Worm (Caenorhabditis elegans) whole organism, L4 larva: Measurements from ENCODE around the gene C16C10.2.

Source experiments
- F26F4.8 ChIP-seq: fragments of 200-800 bp; sonication (Bioruptor generic); conservative IDR thresholded peaks from 2 replicates; pipeline ENCODE4 v1.3.6; 2022; ENCODE audit warnings: missing genetic modification characterization, missing compliant biosample characterization
- F37D6.2 ChIP-seq: sonication (generic microtip); optimal IDR thresholded peaks from 2 replicates; lab custom pipeline; 2016; ENCODE audit warnings: mild to moderate bottlenecking, missing genetic modification characterization, missing compliant biosample characterization
- F44E2.7 ChIP-seq: fragments of 200-800 bp; sonication (Bioruptor generic); IDR thresholded peaks from 2 replicates; pipeline ENCODE4 v2.1.2; 2022; ENCODE audit warnings: missing genetic modification characterization, missing compliant biosample characterization
- F49E8.2 ChIP-seq: sonication (generic microtip); optimal IDR thresholded peaks from 2 replicates; lab custom pipeline; 2016; ENCODE audit warnings: missing compliant biosample characterization, mild to moderate bottlenecking, missing genetic modification characterization, borderline replicate concordance
- T20F7.1 ChIP-seq: fragments of 200-800 bp; sonication (Bioruptor generic); optimal IDR thresholded peaks from 2 replicates; lab custom pipeline; 2018; ENCODE audit warnings: mild to moderate bottlenecking, missing genetic modification characterization, missing compliant biosample characterization
- T26A8.4 ChIP-seq: fragments of 200-800 bp; sonication (Bioruptor generic); IDR thresholded peaks from 2 replicates; pipeline ENCODE4 v1.3.6; 2022; ENCODE audit warnings: missing genetic modification characterization, missing compliant biosample characterization
- Y48G9A.11 ChIP-seq: fragments of 200-800 bp; sonication (Bioruptor generic); IDR thresholded peaks from 2 replicates; pipeline ENCODE4 v1.3.6; 2022; ENCODE audit warnings: missing genetic modification reagents, missing genetic modification characterization, missing compliant biosample characterization
- Y75B8A.6 ChIP-seq: fragments of 200-800 bp; sonication (Bioruptor generic); IDR thresholded peaks from 2 replicates; pipeline ENCODE4 v1.3.6; 2022; ENCODE audit warnings: missing genetic modification reagents, missing genetic modification characterization, missing compliant biosample characterization
- ZK337.2 ChIP-seq: fragments of 200-800 bp; sonication (Bioruptor generic); IDR thresholded peaks from 2 replicates; pipeline ENCODE4 v1.3.6; 2022; ENCODE audit warnings: missing genetic modification reagents, missing genetic modification characterization, missing compliant biosample characterization
- ama-1 ChIP-seq: fragments of 150-350 bp; optimal IDR thresholded peaks from 2 replicates; lab custom pipeline; 2014; ENCODE audit warnings: inconsistent platforms, mixed read lengths
- ceh-20 ChIP-seq: fragments of 200-800 bp; sonication (Bioruptor generic); IDR thresholded peaks from 2 replicates; pipeline ENCODE4 v1.3.6; 2022; ENCODE audit warnings: missing genetic modification reagents, missing genetic modification characterization, missing compliant biosample characterization
- ceh-28 ChIP-seq: fragments of 150-350 bp; optimal IDR thresholded peaks from 2 replicates; lab custom pipeline; 2014; ENCODE audit warnings: missing biosample characterization, missing genetic modification reagents, missing genetic modification characterization
- ceh-32 ChIP-seq: sonication (generic microtip); optimal IDR thresholded peaks from 2 replicates; lab custom pipeline; 2016; ENCODE audit warnings: mild to moderate bottlenecking, missing genetic modification characterization, missing compliant biosample characterization; ENCODE audit not compliant: poor library complexity
- ces-1 ChIP-seq: fragments of 150-350 bp; sonication (generic microtip); optimal IDR thresholded peaks from 4 replicates; lab custom pipeline; 2014; ENCODE audit warnings: missing biosample characterization, missing genetic modification reagents, missing genetic modification characterization
- ctbp-1 ChIP-seq: fragments of 200-800 bp; sonication (Bioruptor generic); IDR thresholded peaks from 2 replicates; pipeline ENCODE4 v1.3.6; 2022; ENCODE audit warnings: missing genetic modification reagents, missing genetic modification characterization, missing compliant biosample characterization
- daf-8 ChIP-seq: fragments of 200-800 bp; sonication (Bioruptor generic); IDR thresholded peaks from 2 replicates; pipeline ENCODE4 v1.3.6; 2022; ENCODE audit warnings: missing genetic modification characterization, missing compliant biosample characterization
- dmd-6 ChIP-seq: fragments of 200-800 bp; sonication (Bioruptor generic); IDR thresholded peaks from 2 replicates; pipeline ENCODE4 v1.3.6; 2022; ENCODE audit warnings: missing genetic modification reagents, missing genetic modification characterization, missing compliant biosample characterization
- dpl-1 ChIP-seq: fragments of 150-350 bp; optimal IDR thresholded peaks from 2 replicates; lab custom pipeline; 2014; ENCODE audit warnings: missing biosample characterization, missing genetic modification reagents, missing genetic modification characterization
- duxl-1 ChIP-seq: sonication (generic microtip); optimal IDR thresholded peaks from 2 replicates; lab custom pipeline; 2016; ENCODE audit warnings: mild to moderate bottlenecking, missing genetic modification characterization, moderate library complexity, missing compliant biosample characterization; ENCODE audit not compliant: poor library complexity
- egl-27 ChIP-seq: sonication (generic microtip); optimal IDR thresholded peaks from 3 replicates; lab custom pipeline; 2017; ENCODE audit warnings: missing biosample characterization, missing genetic modification reagents, missing genetic modification characterization
- fkh-10 ChIP-seq: fragments of 150-350 bp; optimal IDR thresholded peaks from 2 replicates; lab custom pipeline; 2014; ENCODE audit warnings: missing biosample characterization, missing genetic modification reagents, missing genetic modification characterization
- gei-8 ChIP-seq: fragments of 200-800 bp; sonication (Bioruptor generic); optimal IDR thresholded peaks from 2 replicates; lab custom pipeline; 2018; ENCODE audit warnings: mild to moderate bottlenecking, missing genetic modification characterization, missing compliant biosample characterization
- hmg-1.1 ChIP-seq: fragments of 200-800 bp; sonication (Bioruptor generic); IDR thresholded peaks from 2 replicates; pipeline ENCODE4 v1.3.6; 2022; ENCODE audit warnings: missing genetic modification reagents, missing genetic modification characterization, missing compliant biosample characterization
- jun-1 ChIP-seq: fragments of 150-350 bp; optimal IDR thresholded peaks from 2 replicates; lab custom pipeline; 2014; ENCODE audit warnings: missing biosample characterization, missing genetic modification reagents, missing genetic modification characterization
- lin-1 ChIP-seq: fragments of 200-800 bp; sonication (Bioruptor generic); IDR thresholded peaks from 2 replicates; pipeline ENCODE4 v1.3.6; 2022; ENCODE audit warnings: missing genetic modification reagents, missing genetic modification characterization, missing compliant biosample characterization
- lin-15B ChIP-seq: fragments of 150-350 bp; sonication (generic microtip); optimal IDR thresholded peaks from 3 replicates; lab custom pipeline; 2014; ENCODE audit warnings: missing biosample characterization, missing genetic modification characterization
- lin-29 ChIP-seq: fragments of 200-800 bp; sonication (Bioruptor generic); IDR thresholded peaks from 2 replicates; pipeline ENCODE4 v1.3.6; 2022; ENCODE audit warnings: missing genetic modification reagents, missing genetic modification characterization, missing compliant biosample characterization
- lin-38 ChIP-seq: fragments of 200-800 bp; sonication (Bioruptor generic); IDR thresholded peaks from 2 replicates; pipeline ENCODE4 v1.3.6; 2022; ENCODE audit warnings: missing genetic modification reagents, missing genetic modification characterization, missing compliant biosample characterization
- mep-1 ChIP-seq: fragments of 150-350 bp; sonication (generic microtip); optimal IDR thresholded peaks from 3 replicates; lab custom pipeline; 2014; ENCODE audit warnings: missing biosample characterization, missing genetic modification characterization
- mes-2 ChIP-seq: sonication (generic microtip); optimal IDR thresholded peaks from 2 replicates; lab custom pipeline; 2016; ENCODE audit warnings: missing genotype, mild to moderate bottlenecking, missing genetic modification characterization, missing compliant biosample characterization; ENCODE audit not compliant: poor library complexity, severe bottlenecking
- mxl-3 ChIP-seq: fragments of 200-800 bp; sonication (Bioruptor generic); optimal IDR thresholded peaks from 2 replicates; lab custom pipeline; 2018; ENCODE audit warnings: mild to moderate bottlenecking, missing genetic modification characterization, missing compliant biosample characterization
- nhr-10 ChIP-seq: fragments of 150-350 bp; optimal IDR thresholded peaks from 2 replicates; lab custom pipeline; 2014; ENCODE audit warnings: missing biosample characterization, missing genetic modification characterization
- nhr-111 ChIP-seq: fragments of 200-800 bp; sonication (Bioruptor generic); optimal IDR thresholded peaks from 2 replicates; lab custom pipeline; 2018; ENCODE audit warnings: mild to moderate bottlenecking, missing genetic modification characterization, missing compliant biosample characterization
- nhr-42 ChIP-seq: fragments of 200-800 bp; sonication (Bioruptor generic); IDR thresholded peaks from 2 replicates; pipeline ENCODE4 v1.3.6; 2022; ENCODE audit warnings: missing genetic modification characterization, missing compliant biosample characterization
- nhr-6 ChIP-seq: fragments of 150-350 bp; optimal IDR thresholded peaks from 2 replicates; lab custom pipeline; 2014; ENCODE audit warnings: missing biosample characterization, missing genetic modification characterization
- pha-4 ChIP-seq, 2 experiments: fragments of 150-350 bp in 1 of 2; fragments of 200-800 bp in 1 of 2; sonication (Bioruptor generic) in 1 of 2; IDR thresholded peaks in 1 of 2; optimal IDR thresholded peaks in 1 of 2; 2 replicates each; pipeline versions ENCODE4 v1.3.6 to Lab custom; 2014 to 2022; ENCODE audit warnings: missing genetic modification characterization in 2 of 2, missing genetic modification reagents in 2 of 2, missing biosample characterization in 1 of 2, missing compliant biosample characterization in 1 of 2
- pqm-1 ChIP-seq: sonication (generic microtip); optimal IDR thresholded peaks from 2 replicates; lab custom pipeline; 2017; ENCODE audit warnings: missing biosample characterization, missing genetic modification characterization
- rbr-2 ChIP-seq: sonication (generic microtip); optimal IDR thresholded peaks from 2 replicates; lab custom pipeline; 2016; ENCODE audit warnings: missing genotype, missing genetic modification characterization, missing compliant biosample characterization
- saeg-2 ChIP-seq: fragments of 200-800 bp; sonication (Bioruptor generic); IDR thresholded peaks from 2 replicates; pipeline ENCODE4 v1.3.6; 2022; ENCODE audit warnings: missing genetic modification reagents, missing genetic modification characterization, missing compliant biosample characterization
- set-16 ChIP-seq: fragments of 200-800 bp; sonication (Bioruptor generic); IDR thresholded peaks from 2 replicates; pipeline ENCODE4 v1.3.6; 2022; ENCODE audit warnings: missing genetic modification reagents, missing genetic modification characterization, missing compliant biosample characterization
- snpc-4 ChIP-seq: fragments of 150-350 bp; optimal IDR thresholded peaks from 2 replicates; lab custom pipeline; 2014; ENCODE audit warnings: missing biosample characterization, missing genetic modification characterization
- spr-3 ChIP-seq: fragments of 200-800 bp; sonication (Bioruptor generic); optimal IDR thresholded peaks from 2 replicates; lab custom pipeline; 2018; ENCODE audit warnings: mild to moderate bottlenecking, missing genetic modification characterization, missing compliant biosample characterization
- tag-97 ChIP-seq: fragments of 200-800 bp; sonication (Bioruptor generic); IDR thresholded peaks from 2 replicates; pipeline ENCODE4 v1.3.6; 2022; ENCODE audit warnings: missing genetic modification characterization, missing compliant biosample characterization
- zfp-3 ChIP-seq: fragments of 200-800 bp; sonication (Bioruptor generic); conservative IDR thresholded peaks from 2 replicates; pipeline ENCODE4 v1.3.6; 2022; ENCODE audit warnings: missing genetic modification reagents, missing genetic modification characterization, missing compliant biosample characterization
- zip-2 ChIP-seq: fragments of 150-350 bp; optimal IDR thresholded peaks from 2 replicates; lab custom pipeline; 2014; ENCODE audit warnings: missing biosample characterization, missing genetic modification characterization
- ztf-11 ChIP-seq: fragments of 150-350 bp; optimal IDR thresholded peaks from 2 replicates; lab custom pipeline; 2014; ENCODE audit warnings: missing biosample characterization, missing genetic modification characterization
- ztf-7 ChIP-seq: fragments of 150-350 bp; optimal IDR thresholded peaks from 2 replicates; lab custom pipeline; 2014; ENCODE audit warnings: missing biosample characterization, missing genetic modification characterization

The C16C10.2 gene

DNA sequence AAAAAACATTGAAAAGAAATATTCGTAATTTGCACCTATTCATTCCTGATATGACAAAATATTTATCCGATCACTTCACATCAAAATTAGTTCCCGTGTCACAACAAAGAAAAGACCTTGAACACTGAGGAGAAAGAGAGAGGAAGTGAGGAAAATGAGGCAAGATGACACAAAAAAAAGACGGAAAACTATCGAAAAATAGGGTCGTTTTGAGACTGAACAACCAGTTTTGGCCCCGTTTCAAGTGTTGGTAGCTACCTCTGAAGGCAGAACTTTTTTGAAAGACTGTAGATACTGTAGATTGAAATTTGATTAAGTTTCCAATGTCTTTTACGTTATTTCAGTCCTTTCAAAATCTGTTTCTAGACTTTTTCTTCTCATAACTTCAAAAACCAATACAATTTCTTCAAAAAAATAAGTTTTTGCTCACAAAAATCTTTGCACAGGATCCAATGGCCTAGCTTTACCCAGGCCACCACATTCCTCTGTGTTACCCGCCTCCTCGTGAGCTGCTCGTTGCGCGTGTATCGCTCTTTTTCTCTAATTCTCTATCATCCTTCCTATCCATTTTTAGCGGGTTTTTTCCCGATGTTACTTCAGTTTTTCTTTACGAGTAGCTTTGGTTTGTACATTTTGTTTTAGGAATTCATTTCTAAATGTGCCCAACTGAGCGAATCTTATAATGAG, 18.0 kb upstream of the C16C10.2 start (continued):
- no peak for TF ChIP-seq nhr-10 (tag; lab: Kevin White, UChicago)
- TF ChIP-seq saeg-2 (GFP tag; lab: Robert Waterston, UW), result no peak
- TF ChIP-seq nhr-111 (GFP tag; lab: Kevin White, UChicago), result no peak
- TF ChIP-seq lin-29 (GFP tag; lab: Robert Waterston, UW), result no peak
- no peak for TF ChIP-seq Y75B8A.6 (GFP tag; lab: Robert Waterston, UW)
- no peak for TF ChIP-seq spr-3 (GFP tag; lab: Kevin White, UChicago)
- TF ChIP-seq lin-38 (GFP tag; lab: Robert Waterston, UW), result peak; percentile 30; the same call in 1 of the 2 replicates
- no peak for TF ChIP-seq gei-8
- no peak for TF ChIP-seq zfp-3 (GFP tag; lab: Robert Waterston, UW)
- peak; percentile 38 for TF ChIP-seq mxl-3 (GFP tag; lab: Kevin White, UChicago)
- no peak for TF ChIP-seq ztf-7
- 0 out of 2 replicates have a peak, but pooled peaks have one; percentile 9 for TF ChIP-seq dmd-6 (GFP tag; lab: Robert Waterston, UW)
- no peak for TF ChIP-seq duxl-1 (tag; lab: Kevin White, UChicago)
- no peak for TF ChIP-seq F37D6.2 (tag; lab: Kevin White, UChicago)
- TF ChIP-seq egl-27 (tag; lab: Kevin White, UChicago), result no peak

ce11 chrIII:4195306-4196008, 17.0 kb upstream of the C16C10.2 start:
- peak; percentile 11 for TF ChIP-seq pqm-1 (tag; lab: Kevin White, UChicago)
- peak; percentile 76 for TF ChIP-seq mep-1 (tag; lab: Kevin White, UChicago)
- TF ChIP-seq mes-2 (tag; lab: Kevin White, UChicago), result peak; percentile 80
- TF ChIP-seq pha-4 (GFP tag; IDR thresholded peaks at IDR 0.05; lab: Robert Waterston, UW), result peak; percentile 67; the same call in 1 of the 2 replicates
- TF ChIP-seq pha-4 (tag; optimal IDR thresholded peaks at IDR 0.05; lab: Kevin White, UChicago), result peak; percentile 7
- no peak for TF ChIP-seq ceh-28 (tag; lab: Kevin White, UChicago)
- TF ChIP-seq F37D6.2 (tag; lab: Kevin White, UChicago), result peak; percentile 45
- peak; percentile 34 for TF ChIP-seq nhr-6 (tag; lab: Kevin White, UChicago)
- TF ChIP-seq tag-97 (GFP tag; lab: Robert Waterston, UW), result no peak
- no peak for TF ChIP-seq ztf-11 (tag; lab: Kevin White, UChicago)
- TF ChIP-seq F44E2.7 (GFP tag; lab: Robert Waterston, UW), result peak; percentile 64; the same call in 1 of the 2 replicates
- TF ChIP-seq lin-38 (GFP tag; lab: Robert Waterston, UW), result peak; percentile 67
- TF ChIP-seq rbr-2 (tag; lab: Kevin White, UChicago), result peak; percentile 43
- TF ChIP-seq nhr-42, result no peak
- no peak for TF ChIP-seq snpc-4 (tag; lab: Kevin White, UChicago)
- no peak for TF ChIP-seq dpl-1
- TF ChIP-seq ceh-20, result peak; percentile 15; the same call in 1 of the 2 replicates
- peak; percentile 63 for TF ChIP-seq jun-1 (tag; lab: Kevin White, UChicago)
- no peak for TF ChIP-seq F26F4.8 (GFP tag; lab: Robert Waterston, UW)
- TF ChIP-seq ctbp-1 (GFP tag; lab: Robert Waterston, UW), result peak; percentile 81
- TF ChIP-seq set-16 (GFP tag; lab: Robert Waterston, UW), result no peak
- TF ChIP-seq zip-2 (tag; lab: Kevin White, UChicago), result peak; percentile 49
- peak; percentile 57 for TF ChIP-seq lin-1 (GFP tag; lab: Robert Waterston, UW)
- TF ChIP-seq ama-1, result peak; percentile 95
- TF ChIP-seq daf-8, result no peak
- TF ChIP-seq fkh-10 (GFP tag; lab: Kevin White, UChicago), result no peak
- TF ChIP-seq T20F7.1 (GFP tag; lab: Kevin White, UChicago), result peak; percentile 75
- peak; percentile 77 for TF ChIP-seq Y48G9A.11 (GFP tag; lab: Robert Waterston, UW)
- TF ChIP-seq ceh-32 (tag; lab: Kevin White, UChicago), result no peak
- peak; percentile 52 for TF ChIP-seq hmg-1.1
- TF ChIP-seq T26A8.4, result peak; percentile 97
- TF ChIP-seq lin-15B (tag; lab: Kevin White, UChicago), result no peak
- no peak for TF ChIP-seq ZK337.2
- TF ChIP-seq F49E8.2, result no peak
- no peak for TF ChIP-seq egl-27 (tag; lab: Kevin White, UChicago)
- peak; percentile 38 for TF ChIP-seq ces-1 (GFP tag; lab: Kevin White, UChicago)
